Fruit fly (Drosophila melanogaster): Measurements from ENCODE around the gene pzg.

The pzg gene

dm6 chr3L:21276296-21277257, 9.3 kb upstream of the pzg start (continued):
- TF ChIP-seq Drgx (GFP tag; IDR thresholded peaks at IDR 0.05) = no peak
- TF ChIP-seq chn (GFP tag; optimal IDR thresholded peaks at IDR 0.05) = peak; percentile 37
- TF ChIP-seq CG9437 (GFP tag; optimal IDR thresholded peaks at IDR 0.05) = peak; percentile 73
- TF ChIP-seq CG11504 (tag; optimal IDR thresholded peaks at IDR 0.05) = peak; percentile 82
- no peak for TF ChIP-seq E2f1 (GFP tag; IDR thresholded peaks at IDR 0.05)
- TF ChIP-seq Spps (tag; optimal IDR thresholded peaks at IDR 0.05) = peak; percentile 27
- no peak for TF ChIP-seq ab (GFP tag; optimal IDR thresholded peaks at IDR 0.05)
- TF ChIP-seq Blimp-1 (GFP tag; optimal IDR thresholded peaks at IDR 0.05) = peak; percentile 58
- TF ChIP-seq NC2β (GFP tag; optimal IDR thresholded peaks at IDR 0.05) = peak; percentile 71
- TF ChIP-seq Ada2b (GFP tag; IDR thresholded peaks at IDR 0.05) = no peak
- TF ChIP-seq CG13894 (tag; optimal IDR thresholded peaks at IDR 0.05) = peak; percentile 7
- no peak for TF ChIP-seq danr (GFP tag; IDR thresholded peaks at IDR 0.05)
- TF ChIP-seq CG7372 (GFP tag; IDR thresholded peaks at IDR 0.05) = 0 out of 2 replicates have a peak, but pooled peaks have one; percentile 15
- peak; percentile 54 for TF ChIP-seq Camta (GFP tag; optimal IDR thresholded peaks at IDR 0.05)
- TF ChIP-seq slbo (GFP tag; IDR thresholded peaks at IDR 0.05) = peak; percentile 38
- peak; percentile 53 to 61 for TF ChIP-seq dpn (GFP tag; optimal IDR thresholded peaks at IDR 0.05)
- no peak for TF ChIP-seq Elba2 (GFP tag; optimal IDR thresholded peaks at IDR 0.05)
- TF ChIP-seq lab (GFP tag; optimal IDR thresholded peaks at IDR 0.05) = peak; percentile 45
- peak; percentile 80 for TF ChIP-seq CG7556 (GFP tag; optimal IDR thresholded peaks at IDR 0.05)
- no peak for TF ChIP-seq ERR (GFP tag; optimal IDR thresholded peaks at IDR 0.05)
- peak; percentile 68 for TF ChIP-seq pnt (GFP tag; optimal IDR thresholded peaks at IDR 0.05)
- no peak for TF ChIP-seq psq (GFP tag; optimal IDR thresholded peaks at IDR 0.05)
- TF ChIP-seq Dll (GFP tag; IDR thresholded peaks at IDR 0.05; ENCODE audit: partially characterized antibody) = no peak
- no peak for TF ChIP-seq ash1 (GFP tag; optimal IDR thresholded peaks at IDR 0.05)
- peak; percentile 51 for TF ChIP-seq Nf-YB (GFP tag; optimal IDR thresholded peaks at IDR 0.05)
- TF ChIP-seq Stat92E (GFP tag; optimal IDR thresholded peaks at IDR 0.05) = peak in 1 of 3 experiments; percentile 33
- TF ChIP-seq chinmo (GFP tag; IDR thresholded peaks at IDR 0.05; ENCODE audit: partially characterized antibody) = 0 out of 4 replicates have a peak, but pooled peaks have one; percentile 39
- peak; percentile 64; the same call in 2 of the 3 replicates for TF ChIP-seq CG11695 (GFP tag; IDR thresholded peaks at IDR 0.05)
- no peak for TF ChIP-seq vnd (GFP tag; IDR thresholded peaks at IDR 0.05; ENCODE audit: partially characterized antibody)
- peak; percentile 52 for TF ChIP-seq lmd (GFP tag; IDR thresholded peaks at IDR 0.05)
- TF ChIP-seq mld (GFP tag; IDR thresholded peaks at IDR 0.05; ENCODE audit: partially characterized antibody) = no peak
- TF ChIP-seq CG8944 (GFP tag; optimal IDR thresholded peaks at IDR 0.05) = peak; percentile 61
- peak; percentile 24; the same call in 1 of the 3 replicates for TF ChIP-seq croc (GFP tag; conservative IDR thresholded peaks at IDR 0.05)
- no peak for TF ChIP-seq Hr78 (GFP tag; optimal IDR thresholded peaks at IDR 0.05)
- TF ChIP-seq CG1602 (GFP tag; optimal IDR thresholded peaks at IDR 0.05) = peak; percentile 44
- no peak for TF ChIP-seq lov (optimal IDR thresholded peaks at IDR 0.05)
- peak; percentile 7; the same call in 1 of the 3 replicates for TF ChIP-seq lov (GFP tag; IDR thresholded peaks at IDR 0.05)
- TF ChIP-seq CG17359 (tag; optimal IDR thresholded peaks at IDR 0.05) = peak; percentile 48
- peak; percentile 19 for TF ChIP-seq gcm2 (GFP tag; optimal IDR thresholded peaks at IDR 0.05)
- peak; percentile 52 for TF ChIP-seq CG1529 (GFP tag; optimal IDR thresholded peaks at IDR 0.05)
- no peak for TF ChIP-seq ssp (GFP tag; IDR thresholded peaks at IDR 0.05)
- TF ChIP-seq CG8290 (GFP tag; optimal IDR thresholded peaks at IDR 0.05) = peak; percentile 18
- peak in 1 of 2 experiments; percentile 12 for TF ChIP-seq CG8290 (tag; optimal IDR thresholded peaks at IDR 0.05)
- no peak for TF ChIP-seq MBD-R2 (GFP tag; IDR thresholded peaks at IDR 0.05)
- peak; percentile 62 for TF ChIP-seq CG8388 (GFP tag; optimal IDR thresholded peaks at IDR 0.05)
- 0 out of 2 replicates have a peak, but pooled peaks have one; percentile 25 for TF ChIP-seq CG14667 (GFP tag; IDR thresholded peaks at IDR 0.05)
- peak; percentile 82 for TF ChIP-seq nmo (GFP tag; optimal IDR thresholded peaks at IDR 0.05)
- no peak for TF ChIP-seq toy (GFP tag; IDR thresholded peaks at IDR 0.05)

All from whole organism, embryonic.